Fruit fly (Drosophila melanogaster): Measurements from ENCODE around the gene emb.
A peak's percentile ranks its signal among the peaks of the same experiment; 100 is the strongest.

The emb gene

DNA sequence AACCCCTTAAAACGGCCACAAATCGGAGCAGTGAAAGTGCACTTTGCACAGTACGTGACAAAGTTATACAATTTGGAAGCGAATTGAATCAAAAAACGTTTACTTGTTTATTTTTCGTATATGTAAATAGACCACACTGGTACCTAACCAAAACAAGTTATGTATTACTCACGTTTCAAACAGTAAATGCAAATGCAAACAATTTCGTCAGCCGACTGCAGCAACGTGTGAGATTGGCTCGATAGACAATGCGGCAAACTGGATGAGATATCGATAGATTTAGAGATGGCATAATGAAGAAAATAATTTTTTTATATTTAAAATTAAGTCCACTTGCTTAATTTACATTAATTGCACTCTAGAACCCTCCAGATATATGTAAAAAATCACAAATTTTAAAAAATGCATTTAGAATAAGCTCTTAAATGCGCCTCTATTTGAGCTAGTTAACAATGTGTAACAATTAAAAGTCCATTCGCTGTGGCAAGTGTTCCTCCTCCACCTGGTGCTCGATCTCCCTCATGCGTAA is 21.8 kb upstream of the emb start, which contains the start of gene AlaRS (continued):
- TF ChIP-seq Hr51 (GFP tag; optimal IDR thresholded peaks at IDR 0.05) = peak in 1 of 2 experiments; percentile 46
- no peak for TF ChIP-seq maf-S (GFP tag; optimal IDR thresholded peaks at IDR 0.05)
- no peak for TF ChIP-seq CG17612 (GFP tag; IDR thresholded peaks at IDR 0.05)
- no peak for TF ChIP-seq jing (GFP tag; optimal IDR thresholded peaks at IDR 0.05)
- peak; percentile 72; the same call in 1 of the 2 replicates for TF ChIP-seq unc-4 (GFP tag; IDR thresholded peaks at IDR 0.05; ENCODE audit: partially characterized antibody)
- TF ChIP-seq Mad (GFP tag; optimal IDR thresholded peaks at IDR 0.05) = no peak
- no peak for TF ChIP-seq Bteb2 (GFP tag; optimal IDR thresholded peaks at IDR 0.05)
- no peak for TF ChIP-seq Awh (GFP tag; IDR thresholded peaks at IDR 0.05)
- peak; percentile 39 for TF ChIP-seq CG15269 (tag; optimal IDR thresholded peaks at IDR 0.05)
- no peak for TF ChIP-seq CG11696 (GFP tag; IDR thresholded peaks at IDR 0.05)
- peak; percentile 13 for TF ChIP-seq CG3995 (GFP tag; optimal IDR thresholded peaks at IDR 0.05)
- 0 out of 2 replicates have a peak, but pooled peaks have one; percentile 9 for TF ChIP-seq CG3847 (GFP tag; IDR thresholded peaks at IDR 0.05)
- no peak for TF ChIP-seq CG11247 (GFP tag; IDR thresholded peaks at IDR 0.05)
- no peak for TF ChIP-seq Tbp (GFP tag; optimal IDR thresholded peaks at IDR 0.05)
- TF ChIP-seq CG18764 (GFP tag; optimal IDR thresholded peaks at IDR 0.05) = peak; percentile 7
- peak; percentile 42; the same call in 1 of the 3 replicates for TF ChIP-seq CG16813 (GFP tag; IDR thresholded peaks at IDR 0.05; ENCODE audit: partially characterized antibody)
- no peak for TF ChIP-seq CG8765 (GFP tag; IDR thresholded peaks at IDR 0.05)
- peak; percentile 63; the same call in 1 of the 2 replicates for TF ChIP-seq amos (GFP tag; IDR thresholded peaks at IDR 0.05; ENCODE audit: partially characterized antibody)
- TF ChIP-seq rib (GFP tag; IDR thresholded peaks at IDR 0.05) = no peak
- TF ChIP-seq CG2712 (tag; optimal IDR thresholded peaks at IDR 0.05) = peak; percentile 61
- TF ChIP-seq CG7839 (tag; optimal IDR thresholded peaks at IDR 0.05) = peak; percentile 46
- TF ChIP-seq Trl (optimal IDR thresholded peaks at IDR 0.05) = no peak
- TF ChIP-seq Trl (GFP tag; optimal IDR thresholded peaks at IDR 0.05) = no peak
- no peak for TF ChIP-seq H2.0 (GFP tag; IDR thresholded peaks at IDR 0.05)
- no peak for TF ChIP-seq al (GFP tag; IDR thresholded peaks at IDR 0.05)
- TF ChIP-seq usp (GFP tag; optimal IDR thresholded peaks at IDR 0.05) = no peak
- peak; percentile 71 for TF ChIP-seq Sry-δ (GFP tag; optimal IDR thresholded peaks at IDR 0.05)
- TF ChIP-seq pzg (GFP tag; optimal IDR thresholded peaks at IDR 0.05) = peak; percentile 36
- TF ChIP-seq CG42726 (GFP tag; IDR thresholded peaks at IDR 0.05; ENCODE audit: partially characterized antibody) = no peak
- peak; percentile 54 for TF ChIP-seq Blimp-1 (GFP tag; optimal IDR thresholded peaks at IDR 0.05)
- peak; percentile 75 for TF ChIP-seq sna (GFP tag; IDR thresholded peaks at IDR 0.05; ENCODE audit: partially characterized antibody)
- TF ChIP-seq emc (GFP tag; optimal IDR thresholded peaks at IDR 0.05) = no peak
- TF ChIP-seq CG7963 (GFP tag; IDR thresholded peaks at IDR 0.05; ENCODE audit: partially characterized antibody) = no peak
- TF ChIP-seq Hmx (GFP tag; optimal IDR thresholded peaks at IDR 0.05) = no peak
- TF ChIP-seq scrt (GFP tag; optimal IDR thresholded peaks at IDR 0.05) = no peak
- peak; percentile 9 for TF ChIP-seq Deaf1 (tag; optimal IDR thresholded peaks at IDR 0.05)
- TF ChIP-seq nerfin-1 (tag; optimal IDR thresholded peaks at IDR 0.05) = peak; percentile 30
- TF ChIP-seq CG6791 (GFP tag; IDR thresholded peaks at IDR 0.05; ENCODE audit: partially characterized antibody) = peak; percentile 59; the same call in 2 of the 3 replicates
- peak; percentile 33 for TF ChIP-seq sug (tag; optimal IDR thresholded peaks at IDR 0.05)
- TF ChIP-seq ham (GFP tag; IDR thresholded peaks at IDR 0.05) = no peak
- TF ChIP-seq Bdp1 (GFP tag; optimal IDR thresholded peaks at IDR 0.05) = no peak
- TF ChIP-seq her (GFP tag; optimal IDR thresholded peaks at IDR 0.05) = no peak
- TF ChIP-seq CG11398 (GFP tag; optimal IDR thresholded peaks at IDR 0.05) = no peak
- no peak for TF ChIP-seq ssp (GFP tag; IDR thresholded peaks at IDR 0.05)
- TF ChIP-seq sens-2 (GFP tag; IDR thresholded peaks at IDR 0.05) = no peak
- TF ChIP-seq so (GFP tag; IDR thresholded peaks at IDR 0.05) = no peak
- TF ChIP-seq grau (tag; optimal IDR thresholded peaks at IDR 0.05) = peak; percentile 66
- TF ChIP-seq CG13424 (tag; optimal IDR thresholded peaks at IDR 0.05) = peak; percentile 58
- TF ChIP-seq CG8924 (tag; optimal IDR thresholded peaks at IDR 0.05) = peak; percentile 28
- TF ChIP-seq Meics (GFP tag; optimal IDR thresholded peaks at IDR 0.05) = peak; percentile 28
- TF ChIP-seq nau (GFP tag; optimal IDR thresholded peaks at IDR 0.05) = no peak
